Worm (Caenorhabditis elegans): Measurements from ENCODE around the gene srh-67.
A peak's percentile ranks its signal among the peaks of the same experiment; 100 is the strongest.

Gene srh-67

DNA sequence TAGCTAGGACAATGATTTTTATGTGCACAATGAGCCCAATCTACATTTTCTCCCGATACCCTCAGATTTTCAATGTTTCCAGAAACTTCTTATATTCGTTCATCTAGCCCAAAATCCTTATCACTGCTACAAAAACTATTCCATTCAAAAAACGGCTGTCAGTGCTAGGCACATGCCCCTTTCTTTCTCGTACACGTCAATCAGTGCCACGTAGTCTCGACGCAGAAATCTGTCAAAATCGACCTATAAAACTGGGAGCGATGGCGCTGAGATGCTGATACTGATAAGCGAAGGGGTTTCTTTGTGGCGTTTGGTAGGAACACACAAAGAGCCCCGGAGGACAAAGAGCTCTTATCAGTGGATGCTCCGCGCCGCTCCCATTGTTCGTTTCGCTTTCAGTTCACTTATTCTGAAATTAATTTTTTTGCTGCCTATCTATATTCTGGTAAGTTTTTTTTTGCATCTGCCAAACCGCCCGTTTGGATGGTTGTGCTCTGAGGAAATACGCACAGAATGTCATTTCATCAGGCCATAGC is 10.1 kb downstream of the srh-67 start, which contains the start of gene srh-70:
Gene srh-70 (minus strand): TSS at position 51 of the 536 bp plus-strand sequence.
- TF ChIP-seq hlh-30 (tag; optimal IDR thresholded peaks at IDR 0.05; ENCODE audit: insufficient read depth) (peak; percentile 55), mdt-29 (GFP tag; IDR thresholded peaks at IDR 0.05) (peak; percentile 97), nhr-77 (tag; optimal IDR thresholded peaks at IDR 0.05) (peak; percentile 86), mxl-2 (GFP tag; conservative IDR thresholded peaks at IDR 0.05) (peak; percentile 70), dmd-8 (GFP tag; IDR thresholded peaks at IDR 0.05) (no peak), hmg-1.1 (GFP tag; IDR thresholded peaks at IDR 0.05) (no peak), attf-4 (tag; optimal IDR thresholded peaks at IDR 0.05) (no peak), cey-2 (tag; optimal IDR thresholded peaks at IDR 0.05; ENCODE audit: borderline replicate concordance, insufficient read depth) (no peak), tra-1 (GFP tag; IDR thresholded peaks at IDR 0.05) (peak; percentile 91), lsy-2 (tag; optimal IDR thresholded peaks at IDR 0.05) (no peak), mdl-1 (tag; optimal IDR thresholded peaks at IDR 0.05) (peak in 1 of 2 experiments; percentile 50), pqm-1 (tag; optimal IDR thresholded peaks at IDR 0.05) (peak; percentile 94), fos-1 (tag; optimal IDR thresholded peaks at IDR 0.05) (peak; percentile 15), ceh-82 (tag; optimal IDR thresholded peaks at IDR 0.05) (no peak), lim-7 (GFP tag; IDR thresholded peaks at IDR 0.05) (0 out of 2 replicates have a peak, but pooled peaks have one; percentile 26), nhr-48 (tag; optimal IDR thresholded peaks at IDR 0.05) (peak; percentile 65), Y105C5A.15 (GFP tag; IDR thresholded peaks at IDR 0.05) (no peak), nhr-6 (tag; optimal IDR thresholded peaks at IDR 0.05) (no peak), T26A8.4 (GFP tag; IDR thresholded peaks at IDR 0.05) (peak; percentile 64), F10B5.3 (tag; optimal IDR thresholded peaks at IDR 0.05) (no peak), php-3 (GFP tag; IDR thresholded peaks at IDR 0.05) (peak; percentile 95), nhr-102 (tag; optimal IDR thresholded peaks at IDR 0.05) (peak; percentile 85), T20F7.1 (GFP tag; optimal IDR thresholded peaks at IDR 0.05) (peak; percentile 71), ceh-32 (tag; optimal IDR thresholded peaks at IDR 0.05; ENCODE audit: poor library complexity) (no peak), ctbp-1 (GFP tag; IDR thresholded peaks at IDR 0.05) (peak; percentile 44; the same call in 1 of the 2 replicates), egl-43 (GFP tag; IDR thresholded peaks at IDR 0.05) (0 out of 2 replicates have a peak, but pooled peaks have one; percentile 46), saeg-2 (GFP tag; IDR thresholded peaks at IDR 0.05) (peak; percentile 82; the same call in 1 of the 2 replicates), hif-1 (tag; optimal IDR thresholded peaks at IDR 0.05) (peak; percentile 31 to 36), Y75B8A.6 (GFP tag; IDR thresholded peaks at IDR 0.05) (peak; percentile 87; the same call in 1 of the 2 replicates), nhr-25 (tag; optimal IDR thresholded peaks at IDR 0.05; ENCODE audit: borderline replicate concordance, insufficient read depth) (no peak), jun-1 (tag; optimal IDR thresholded peaks at IDR 0.05) (peak; percentile 2), F37D6.2 (tag; optimal IDR thresholded peaks at IDR 0.05) (no peak), set-16 (GFP tag; IDR thresholded peaks at IDR 0.05) (peak; percentile 69), aha-1 (tag) (peak; percentile 74), F44E2.7 (GFP tag; IDR thresholded peaks at IDR 0.05) (no peak), unc-62 (GFP tag; optimal IDR thresholded peaks at IDR 0.05 in 1 of 2) (peak; percentile 69 to 97), unc-62 (tag; optimal IDR thresholded peaks at IDR 0.05) (no peak), pha-4 (GFP tag; IDR thresholded peaks at IDR 0.05) (peak; percentile 71; the same call in 1 of the 2 replicates), pha-4 (tag; optimal IDR thresholded peaks at IDR 0.05) (no peak), spr-1 (tag; optimal IDR thresholded peaks at IDR 0.05) (peak; percentile 36), daf-8 (GFP tag; IDR thresholded peaks at IDR 0.05) (no peak), lin-38 (GFP tag; IDR thresholded peaks at IDR 0.05) (0 out of 2 replicates have a peak, but pooled peaks have one; percentile 50), nhr-111 (GFP tag; optimal IDR thresholded peaks at IDR 0.05) (no peak), lin-1 (GFP tag; IDR thresholded peaks at IDR 0.05) (peak; percentile 49; the same call in 1 of the 2 replicates), nhr-11 (tag; optimal IDR thresholded peaks at IDR 0.05) (no peak), daf-12 (tag; optimal IDR thresholded peaks at IDR 0.05) (no peak), daf-16 (GFP tag; optimal IDR thresholded peaks at IDR 0.05) (peak in 1 of 2 experiments; percentile 35), daf-16 (tag; optimal IDR thresholded peaks at IDR 0.05) (peak; percentile 81), nhr-28 (tag; optimal IDR thresholded peaks at IDR 0.05) (peak; percentile 79), hlh-11 (tag; optimal IDR thresholded peaks at IDR 0.05) (peak; percentile 90), ztf-7 (tag; optimal IDR thresholded peaks at IDR 0.05) (no peak)

Measured in whole organism, L4 larva.